Fruit fly (Drosophila melanogaster) S2 (cell line): ENCODE data around the gene Kr-h2.

Source experiments
- CG8478 ChIP-seq: fragments of >200 bp; optimal IDR thresholded peaks from 2 replicates; lab custom pipeline; 2018
- CTCF ChIP-seq, 2 experiments: fragments of >200 bp; optimal IDR thresholded peaks; 2 replicates each; lab custom pipeline; 2018

DNA sequence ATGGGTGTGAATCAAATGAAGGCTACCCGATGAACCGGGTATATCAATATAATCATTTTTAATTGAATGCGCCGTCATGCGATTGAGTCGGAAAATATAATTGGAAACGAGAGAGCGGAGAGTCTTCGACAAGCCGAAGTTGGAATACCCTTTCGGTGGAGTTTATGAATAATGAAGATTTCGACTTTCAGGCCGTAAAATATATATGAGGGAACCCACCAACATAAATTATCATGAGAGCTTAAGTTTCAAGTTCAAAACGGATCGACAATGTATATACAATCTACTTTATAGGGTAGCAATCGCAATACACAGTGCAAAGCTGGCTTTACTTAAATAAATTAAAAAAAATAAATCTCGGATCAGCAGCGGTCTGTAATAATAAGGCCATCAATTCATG is 39.0 kb upstream of the Kr-h2 start:
- TF ChIP-seq CG8478 (lab: Kevin White, UChicago) (no peak), CTCF (optimal IDR thresholded peaks at IDR 0.05; lab: Kevin White, UChicago) (no peak)
